Fruit fly (Drosophila melanogaster) S2 (cell line): ENCODE results near the gene Surf1.

Source experiments
- CG8478 ChIP-seq: fragments of >200 bp; optimal IDR thresholded peaks from 2 replicates; lab custom pipeline; 2018
- CTCF ChIP-seq, 2 experiments: fragments of >200 bp; optimal IDR thresholded peaks; 2 replicates each; lab custom pipeline; 2018

- TF ChIP-seq CG8478 (lab: Kevin White, UChicago) (no peak), CTCF (optimal IDR thresholded peaks at IDR 0.05; lab: Kevin White, UChicago) (no peak)
Measured at dm6 chr3L:6981109-6981741, 23.1 kb downstream of the Surf1 start.
